Worm (Caenorhabditis elegans) whole organism, mixed stage, embryonic: ENCODE measurements around the gene R11.3.
"Not testable (repeated sequence)": the region's sequence is repeated elsewhere in the genome, so short reads cannot be mapped to it uniquely, and the experiment has no call there.

Source experiments
- M03D4.4 ChIP-seq: sonication (generic microtip); optimal IDR thresholded peaks from 2 replicates; lab custom pipeline; 2017; ENCODE audit warnings: mild to moderate bottlenecking, missing genetic modification characterization, missing compliant biosample characterization
- bed-3 ChIP-seq: fragments of 200-800 bp; sonication (Bioruptor generic); optimal IDR thresholded peaks from 3 replicates; lab custom pipeline; 2018; ENCODE audit warnings: mild to moderate bottlenecking, missing genetic modification characterization, moderate library complexity, missing compliant biosample characterization
- blmp-1 ChIP-seq: fragments of 150-350 bp; optimal IDR thresholded peaks from 2 replicates; lab custom pipeline; 2014; ENCODE audit warnings: missing biosample characterization, missing genetic modification characterization
- ceh-39 ChIP-seq: fragments of 150-350 bp; optimal IDR thresholded peaks from 2 replicates; lab custom pipeline; 2014; ENCODE audit warnings: missing biosample characterization, missing genetic modification characterization
- ceh-43 ChIP-seq: fragments of 200-800 bp; sonication (Bioruptor generic); optimal IDR thresholded peaks from 2 replicates; lab custom pipeline; 2018; ENCODE audit warnings: mild to moderate bottlenecking, missing genetic modification characterization, moderate library complexity, missing compliant biosample characterization
- ceh-83 ChIP-seq: fragments of 200-800 bp; sonication (Bioruptor generic); optimal IDR thresholded peaks from 2 replicates; lab custom pipeline; 2018; ENCODE audit warnings: mild to moderate bottlenecking, missing genetic modification characterization, missing compliant biosample characterization
- ces-1 ChIP-seq: fragments of 150-350 bp; optimal IDR thresholded peaks from 2 replicates; lab custom pipeline; 2014; ENCODE audit warnings: missing biosample characterization, missing genetic modification reagents, missing genetic modification characterization
- cnd-1 ChIP-seq: fragments of 200-800 bp; sonication (Bioruptor generic); optimal IDR thresholded peaks from 2 replicates; lab custom pipeline; 2018; ENCODE audit warnings: mild to moderate bottlenecking, missing genetic modification characterization, missing compliant biosample characterization
- drap-1 ChIP-seq: fragments of 200-800 bp; sonication (Bioruptor generic); optimal IDR thresholded peaks from 3 replicates; lab custom pipeline; 2018; ENCODE audit warnings: mild to moderate bottlenecking, missing genetic modification characterization, missing compliant biosample characterization
- elt-1 ChIP-seq: sonication (generic microtip); optimal IDR thresholded peaks from 2 replicates; lab custom pipeline; 2017; ENCODE audit warnings: missing genetic modification characterization, mild to moderate bottlenecking, missing compliant biosample characterization, antibody characterized with exemption, moderate library complexity, borderline replicate concordance; ENCODE audit not compliant: insufficient read depth
- elt-3 ChIP-seq: fragments of 150-350 bp; optimal IDR thresholded peaks from 2 replicates; lab custom pipeline; 2014; ENCODE audit warnings: missing biosample characterization, missing genetic modification characterization
- flh-1 ChIP-seq: fragments of 200-800 bp; sonication (Bioruptor generic); optimal IDR thresholded peaks from 2 replicates; lab custom pipeline; 2018; ENCODE audit warnings: mild to moderate bottlenecking, missing genetic modification characterization, moderate library complexity, missing compliant biosample characterization
- ham-2 ChIP-seq: fragments of 200-800 bp; sonication (Bioruptor generic); optimal IDR thresholded peaks from 2 replicates; lab custom pipeline; 2018; ENCODE audit warnings: mild to moderate bottlenecking, missing genetic modification characterization, missing compliant biosample characterization
- hlh-1 ChIP-seq: fragments of 150-350 bp; optimal IDR thresholded peaks from 2 replicates; lab custom pipeline; 2014; ENCODE audit warnings: missing biosample characterization, missing genetic modification reagents, missing genetic modification characterization
- lin-13 ChIP-seq: fragments of 150-350 bp; optimal IDR thresholded peaks from 2 replicates; lab custom pipeline; 2014; ENCODE audit warnings: missing biosample characterization, missing genetic modification characterization
- lin-32 ChIP-seq: fragments of 200-800 bp; sonication (Bioruptor generic); optimal IDR thresholded peaks from 2 replicates; lab custom pipeline; 2018; ENCODE audit warnings: mild to moderate bottlenecking, missing genetic modification characterization, missing compliant biosample characterization
- lsy-2 ChIP-seq: fragments of 150-350 bp; optimal IDR thresholded peaks from 2 replicates; lab custom pipeline; 2014; ENCODE audit warnings: missing biosample characterization, missing genetic modification characterization
- mab-5 ChIP-seq: fragments of 150-350 bp; optimal IDR thresholded peaks from 2 replicates; lab custom pipeline; 2014; ENCODE audit warnings: missing biosample characterization, missing genetic modification characterization
- mep-1 ChIP-seq: fragments of 150-350 bp; optimal IDR thresholded peaks from 2 replicates; lab custom pipeline; 2017; ENCODE audit warnings: missing biosample characterization, missing genetic modification reagents, missing genetic modification characterization, inconsistent platforms
- mls-2 ChIP-seq: sonication (generic microtip); optimal IDR thresholded peaks from 2 replicates; lab custom pipeline; 2016; ENCODE audit warnings: mild to moderate bottlenecking, missing genetic modification characterization, moderate library complexity, missing compliant biosample characterization
- nhr-12 ChIP-seq: fragments of 150-350 bp; optimal IDR thresholded peaks from 2 replicates; lab custom pipeline; 2014; ENCODE audit warnings: missing biosample characterization, missing genetic modification characterization
- nhr-2 ChIP-seq: fragments of 150-350 bp; optimal IDR thresholded peaks from 2 replicates; lab custom pipeline; 2014; ENCODE audit warnings: missing biosample characterization, missing genetic modification characterization
- nhr-237 ChIP-seq: fragments of 150-350 bp; optimal IDR thresholded peaks from 2 replicates; lab custom pipeline; 2014; ENCODE audit warnings: missing biosample characterization, missing genetic modification characterization
- nhr-28 ChIP-seq: fragments of 150-350 bp; optimal IDR thresholded peaks from 2 replicates; lab custom pipeline; 2014; ENCODE audit warnings: missing biosample characterization, missing genetic modification characterization
- nhr-76 ChIP-seq: sonication (generic microtip); optimal IDR thresholded peaks from 2 replicates; lab custom pipeline; 2017; ENCODE audit warnings: missing biosample characterization, missing genetic modification characterization
- pha-4 ChIP-seq: fragments of 150-350 bp; optimal IDR thresholded peaks from 2 replicates; lab custom pipeline; 2018; ENCODE audit warnings: missing biosample characterization, missing genetic modification reagents, missing genetic modification characterization
- sem-2 ChIP-seq: fragments of 200-800 bp; sonication (Bioruptor generic); optimal IDR thresholded peaks from 2 replicates; lab custom pipeline; 2018; ENCODE audit warnings: mild to moderate bottlenecking, missing genetic modification characterization, missing compliant biosample characterization
- snpc-4 ChIP-seq: fragments of 150-350 bp; optimal IDR thresholded peaks from 2 replicates; lab custom pipeline; 2014; ENCODE audit warnings: missing biosample characterization, missing genetic modification characterization
- sptf-1 ChIP-seq: sonication (generic microtip); optimal IDR thresholded peaks from 2 replicates; lab custom pipeline; 2017; ENCODE audit warnings: mild to moderate bottlenecking, missing genetic modification characterization, moderate library complexity, missing compliant biosample characterization
- tbx-8 ChIP-seq: fragments of 200-800 bp; sonication (Bioruptor generic); optimal IDR thresholded peaks from 2 replicates; lab custom pipeline; 2018; ENCODE audit warnings: mild to moderate bottlenecking, missing genetic modification characterization, moderate library complexity, missing compliant biosample characterization
- unc-120 ChIP-seq: sonication (generic microtip); optimal IDR thresholded peaks from 2 replicates; lab custom pipeline; 2017; ENCODE audit warnings: missing genetic modification characterization, missing compliant biosample characterization; ENCODE audit not compliant: poor library complexity, severe bottlenecking
- unc-39 ChIP-seq: fragments of 150-350 bp; optimal IDR thresholded peaks from 2 replicates; lab custom pipeline; 2014; ENCODE audit warnings: missing biosample characterization, missing genetic modification characterization
- unc-62 ChIP-seq: fragments of 150-350 bp; optimal IDR thresholded peaks from 2 replicates; lab custom pipeline; 2014; ENCODE audit warnings: missing biosample characterization, missing genetic modification reagents, missing genetic modification characterization
- zip-8 ChIP-seq: fragments of 150-350 bp; optimal IDR thresholded peaks from 2 replicates; lab custom pipeline; 2014; ENCODE audit warnings: missing biosample characterization, missing genetic modification characterization
- ztf-11 ChIP-seq: fragments of 150-350 bp; optimal IDR thresholded peaks from 2 replicates; lab custom pipeline; 2014; ENCODE audit warnings: missing biosample characterization, missing genetic modification characterization

Gene R11.3

ce11 chrX:16217749-16218148 lies 18.7 kb upstream of the R11.3 start:
- TF ChIP-seq drap-1 (GFP tag; lab: Kevin White, UChicago) (no peak), unc-39 (tag; lab: Kevin White, UChicago) (no peak), mab-5 (tag; lab: Kevin White, UChicago) (no peak), snpc-4 (no peak), unc-62 (GFP tag; lab: Kevin White, UChicago) (no peak), lin-32 (GFP tag; lab: Kevin White, UChicago) (no peak), bed-3 (GFP tag; lab: Kevin White, UChicago) (no peak), sptf-1 (tag; lab: Kevin White, UChicago) (no peak), ztf-11 (no peak), hlh-1 (tag; lab: Kevin White, UChicago) (no peak), pha-4 (tag; lab: Kevin White, UChicago) (no peak), ceh-83 (GFP tag; lab: Kevin White, UChicago) (no peak), mep-1 (no peak), nhr-76 (tag; lab: Kevin White, UChicago) (no peak), elt-3 (tag; lab: Kevin White, UChicago) (no peak), nhr-237 (tag; lab: Kevin White, UChicago) (no peak), sem-2 (no peak)

ce11 chrX:16217108-16217507 lies 18.1 kb upstream of the R11.3 start, which contains the start of gene F23A7.1:
Gene F23A7.1, plus strand, starts transcription at chrX:16217408.
- TF ChIP-seq lin-13 (tag; lab: Kevin White, UChicago): no peak
- TF ChIP-seq blmp-1 (tag; lab: Kevin White, UChicago): no peak
- no peak for TF ChIP-seq lin-32 (GFP tag; lab: Kevin White, UChicago)
- TF ChIP-seq elt-1 (tag; lab: Kevin White, UChicago): no peak

- not testable (repeated sequence) for TF ChIP-seq zip-8 (tag; lab: Kevin White, UChicago); sptf-1 (tag; lab: Kevin White, UChicago); ceh-39
- TF ChIP-seq, all 35 proteins: peak for 0; not testable (repeated sequence) for 35
Measured at ce11 chrX:16213073-16213472, 14.0 kb upstream of the R11.3 start, which contains the start of gene F23A7.8. Gene F23A7.8, plus strand, starts transcription at chrX:16213373.

- not testable (repeated sequence) for TF ChIP-seq tbx-8 (GFP tag; lab: Kevin White, UChicago); snpc-4; nhr-28
Measured at ce11 chrX:16212306-16212705, 13.3 kb upstream of the R11.3 start, which contains the start of gene F23A7.4. Gene F23A7.4, plus strand, starts transcription at chrX:16212606.

- TF ChIP-seq flh-1 (no peak), nhr-2 (tag; lab: Kevin White, UChicago) (no peak), sem-2 (no peak), elt-3 (tag; lab: Kevin White, UChicago) (no peak), unc-39 (tag; lab: Kevin White, UChicago) (no peak), zip-8 (tag; lab: Kevin White, UChicago) (no peak), M03D4.4 (tag; lab: Kevin White, UChicago) (no peak), ceh-83 (GFP tag; lab: Kevin White, UChicago) (no peak), elt-1 (tag; lab: Kevin White, UChicago) (no peak), drap-1 (GFP tag; lab: Kevin White, UChicago) (no peak)
Measured at ce11 chrX:16210518-16210917, 11.5 kb upstream of the R11.3 start, which contains the start of gene R11.4. Gene R11.4, minus strand, starts transcription at chrX:16210618.

ce11 chrX:16209660-16210059 lies 10.6 kb upstream of the R11.3 start:
- TF ChIP-seq mls-2 (tag; lab: Kevin White, UChicago) (peak; percentile 92), unc-120 (tag; lab: Kevin White, UChicago) (peak; percentile 62), sptf-1 (tag; lab: Kevin White, UChicago) (peak; percentile 94), hlh-1 (tag; lab: Kevin White, UChicago) (peak; percentile 68), blmp-1 (tag; lab: Kevin White, UChicago) (no peak), drap-1 (GFP tag; lab: Kevin White, UChicago) (peak; percentile 93), nhr-12 (tag; lab: Kevin White, UChicago) (no peak), nhr-28 (peak; percentile 35), tbx-8 (GFP tag; lab: Kevin White, UChicago) (peak; percentile 56), nhr-2 (tag; lab: Kevin White, UChicago) (no peak), pha-4 (tag; lab: Kevin White, UChicago) (peak; percentile 17), ceh-39 (peak; percentile 56), snpc-4 (no peak), ceh-43 (peak; percentile 72), bed-3 (GFP tag; lab: Kevin White, UChicago) (peak; percentile 75), ham-2 (GFP tag; lab: Kevin White, UChicago) (peak; percentile 78), M03D4.4 (tag; lab: Kevin White, UChicago) (peak; percentile 91), ces-1 (GFP tag; lab: Kevin White, UChicago) (peak; percentile 47), nhr-76 (tag; lab: Kevin White, UChicago) (no peak), ceh-83 (GFP tag; lab: Kevin White, UChicago) (peak; percentile 87), mep-1 (peak; percentile 54), lsy-2 (tag; lab: Kevin White, UChicago) (peak; percentile 44), ztf-11 (peak; percentile 4), sem-2 (peak; percentile 82), nhr-237 (tag; lab: Kevin White, UChicago) (peak; percentile 87), lin-13 (tag; lab: Kevin White, UChicago) (peak; percentile 61), elt-3 (tag; lab: Kevin White, UChicago) (peak; percentile 10), cnd-1 (tag; lab: Kevin White, UChicago) (peak; percentile 93), elt-1 (tag; lab: Kevin White, UChicago) (peak; percentile 35), flh-1 (peak; percentile 51)
